Worm (Caenorhabditis elegans): Measurements from ENCODE around the gene Y49E10.18.

The Y49E10.18 gene

ce11 chrIII:12445991-12446502 lies at the start of gene Y49E10.18:
TSS of gene Y49E10.18 (minus strand) at chrIII:12446106.
- no peak for TF ChIP-seq ceh-82 (tag; optimal IDR thresholded peaks at IDR 0.05)
- no peak for TF ChIP-seq aly-2 (tag; optimal IDR thresholded peaks at IDR 0.05)
- TF ChIP-seq fos-1 (tag; optimal IDR thresholded peaks at IDR 0.05), result peak; percentile 61
- no peak for TF ChIP-seq ZK546.5 (tag; optimal IDR thresholded peaks at IDR 0.05)
- no peak for TF ChIP-seq zag-1 (tag; optimal IDR thresholded peaks at IDR 0.05)
- no peak for TF ChIP-seq elt-1 (tag; optimal IDR thresholded peaks at IDR 0.05)
- TF ChIP-seq ztf-11 (tag; optimal IDR thresholded peaks at IDR 0.05), result no peak
- TF ChIP-seq lsy-2 (tag; optimal IDR thresholded peaks at IDR 0.05), result no peak
- peak; percentile 66 for TF ChIP-seq sma-9 (GFP tag; optimal IDR thresholded peaks at IDR 0.05)
- no peak for TF ChIP-seq sma-9 (tag; optimal IDR thresholded peaks at IDR 0.05)
- no peak for TF ChIP-seq ztf-4 (tag; optimal IDR thresholded peaks at IDR 0.05)
- TF ChIP-seq alr-1 (tag; optimal IDR thresholded peaks at IDR 0.05), result no peak
- no peak for TF ChIP-seq egl-27 (tag; optimal IDR thresholded peaks at IDR 0.05)
- no peak for TF ChIP-seq mdl-1 (tag; optimal IDR thresholded peaks at IDR 0.05)

- no peak for TF ChIP-seq blmp-1 (tag; optimal IDR thresholded peaks at IDR 0.05; ENCODE audit: insufficient read depth)
- no peak for TF ChIP-seq nhr-10 (tag; optimal IDR thresholded peaks at IDR 0.05)
- TF ChIP-seq lin-39 (tag; optimal IDR thresholded peaks at IDR 0.05), result no peak
- TF ChIP-seq egl-27 (tag; optimal IDR thresholded peaks at IDR 0.05), result no peak
- TF ChIP-seq lsy-2 (tag; optimal IDR thresholded peaks at IDR 0.05), result no peak
- no peak for TF ChIP-seq unc-39 (tag; optimal IDR thresholded peaks at IDR 0.05)
- TF ChIP-seq nhr-6 (tag; optimal IDR thresholded peaks at IDR 0.05), result no peak
- no peak for TF ChIP-seq sma-3 (GFP tag; optimal IDR thresholded peaks at IDR 0.05)
- no peak for TF ChIP-seq F13H6.1 (tag; optimal IDR thresholded peaks at IDR 0.05)
- TF ChIP-seq nhr-11 (tag; optimal IDR thresholded peaks at IDR 0.05), result no peak
- TF ChIP-seq unc-55 (GFP tag; optimal IDR thresholded peaks at IDR 0.05), result no peak
- no peak for TF ChIP-seq sem-4 (tag; optimal IDR thresholded peaks at IDR 0.05)
- no peak for TF ChIP-seq alr-1 (tag; optimal IDR thresholded peaks at IDR 0.05)
- no peak for TF ChIP-seq zag-1 (tag; optimal IDR thresholded peaks at IDR 0.05)
- no peak for TF ChIP-seq gmeb-1 (tag; optimal IDR thresholded peaks at IDR 0.05)
Measured at ce11 chrIII:12495594-12496096, 49.7 kb upstream of the Y49E10.18 start, which contains the start of the genes Y111B2A.1 and Y111B2A.2. TSS of gene Y111B2A.1 (minus strand) at chrIII:12495644. TSS of gene Y111B2A.2 (plus strand) at chrIII:12496086.

- no peak for TF ChIP-seq elt-3 (tag; optimal IDR thresholded peaks at IDR 0.05)
- no peak for TF ChIP-seq ama-1 (optimal IDR thresholded peaks at IDR 0.05)
- TF ChIP-seq nhr-21 (tag; optimal IDR thresholded peaks at IDR 0.05), result no peak
- TF ChIP-seq mab-5 (tag; optimal IDR thresholded peaks at IDR 0.05), result no peak
- no peak for TF ChIP-seq elt-1 (tag; optimal IDR thresholded peaks at IDR 0.05)
- TF ChIP-seq lsy-2 (tag; optimal IDR thresholded peaks at IDR 0.05), result no peak
- no peak for TF ChIP-seq nhr-11 (tag; optimal IDR thresholded peaks at IDR 0.05)
- no peak for TF ChIP-seq unc-62 (GFP tag; optimal IDR thresholded peaks at IDR 0.05)
- TF ChIP-seq lin-39 (tag; optimal IDR thresholded peaks at IDR 0.05), result no peak
- no peak for TF ChIP-seq ztf-1 (GFP tag; conservative IDR thresholded peaks at IDR 0.05)
Measured at ce11 chrIII:12491984-12492383, 46.1 kb upstream of the Y49E10.18 start, which contains the start of gene Y49E10.25. TSS of gene Y49E10.25 (minus strand) at chrIII:12492084.

ce11 chrIII:12484432-12484831 lies 38.5 kb upstream of the Y49E10.18 start, which contains the start of gene arrd-16:
TSS of gene arrd-16 (plus strand) at chrIII:12484732.
- TF ChIP-seq nhr-12 (tag; optimal IDR thresholded peaks at IDR 0.05) (no peak), unc-62 (GFP tag; optimal IDR thresholded peaks at IDR 0.05) (no peak), nhr-23 (tag; optimal IDR thresholded peaks at IDR 0.05) (no peak), fos-1 (tag; optimal IDR thresholded peaks at IDR 0.05) (no peak), sma-3 (GFP tag; optimal IDR thresholded peaks at IDR 0.05) (no peak), crh-2 (tag; optimal IDR thresholded peaks at IDR 0.05) (no peak), blmp-1 (tag; optimal IDR thresholded peaks at IDR 0.05; ENCODE audit: insufficient read depth) (no peak), nhr-237 (tag; optimal IDR thresholded peaks at IDR 0.05) (no peak), unc-39 (tag; optimal IDR thresholded peaks at IDR 0.05) (no peak), lin-11 (tag; optimal IDR thresholded peaks at IDR 0.05) (no peak)

All from whole organism, L2 larva.